Worm (Caenorhabditis elegans) whole organism, L2 larva: Measurements from ENCODE around the gene eif-3.D.

Experiments
- aly-2 ChIP-seq: fragments of 150-350 bp; optimal IDR thresholded peaks from 2 replicates; lab custom pipeline; 2014; ENCODE audit warnings: missing biosample characterization, missing genetic modification characterization
- ama-1 ChIP-seq: fragments of 150-350 bp; optimal IDR thresholded peaks from 2 replicates; lab custom pipeline; 2018; ENCODE audit warnings: inconsistent platforms
- blmp-1 ChIP-seq: sonication (generic microtip); optimal IDR thresholded peaks from 2 replicates; lab custom pipeline; 2017; ENCODE audit warnings: missing genetic modification characterization, mild to moderate bottlenecking, missing compliant biosample characterization, antibody characterized with exemption, moderate library complexity; ENCODE audit not compliant: insufficient read depth
- ceh-82 ChIP-seq: fragments of 150-350 bp; optimal IDR thresholded peaks from 2 replicates; lab custom pipeline; 2014; ENCODE audit warnings: missing biosample characterization, missing genetic modification characterization
- crh-2 ChIP-seq: sonication (generic microtip); optimal IDR thresholded peaks from 2 replicates; lab custom pipeline; 2017; ENCODE audit warnings: missing biosample characterization, missing genetic modification characterization
- mdl-1 ChIP-seq, 2 experiments: fragments of 150-350 bp in 1 of 2; sonication (generic microtip) in 1 of 2; optimal IDR thresholded peaks; 2 replicates each; lab custom pipeline; 2017; ENCODE audit warnings: missing biosample characterization in 2 of 2, missing genetic modification characterization in 2 of 2
- nhr-11 ChIP-seq: fragments of 150-350 bp; optimal IDR thresholded peaks from 2 replicates; lab custom pipeline; 2014; ENCODE audit warnings: missing biosample characterization, missing genetic modification characterization
- unc-62 ChIP-seq: fragments of 150-350 bp; optimal IDR thresholded peaks from 2 replicates; lab custom pipeline; 2014; ENCODE audit warnings: missing biosample characterization, missing genetic modification reagents, missing genetic modification characterization
- zag-1 ChIP-seq: fragments of 150-350 bp; optimal IDR thresholded peaks from 2 replicates; lab custom pipeline; 2014; ENCODE audit warnings: missing biosample characterization, missing genetic modification characterization

DNA sequence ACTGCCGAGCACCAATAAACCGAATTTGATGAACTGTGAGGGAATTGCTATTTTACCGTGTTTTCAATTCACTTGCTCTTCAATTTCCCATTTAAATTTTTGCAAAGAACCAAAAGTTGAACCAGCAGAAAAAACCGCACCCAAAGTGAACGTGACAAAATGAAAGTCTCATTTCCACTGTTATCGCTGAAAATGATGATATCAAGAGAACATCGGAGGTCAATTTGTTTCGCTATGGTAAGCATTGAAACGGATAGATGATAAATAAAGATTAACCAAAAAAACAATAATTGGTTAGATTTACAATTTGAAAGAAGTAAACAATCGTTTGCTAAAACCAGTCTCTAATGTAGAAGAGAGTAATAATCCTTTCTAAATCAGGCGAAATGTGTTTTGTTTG lies 45.8 kb downstream of the eif-3.D start:
- TF ChIP-seq crh-2 (tag; lab: Kevin White, UChicago) (no peak), ceh-82 (no peak), ama-1 (no peak), mdl-1 (tag; optimal IDR thresholded peaks at IDR 0.05; lab: Kevin White, UChicago) (no peak), blmp-1 (tag; lab: Kevin White, UChicago) (no peak), aly-2 (tag; lab: Kevin White, UChicago) (no peak), zag-1 (tag; lab: Kevin White, UChicago) (no peak), unc-62 (GFP tag; lab: Kevin White, UChicago) (no peak), nhr-11 (tag; lab: Kevin White, UChicago) (no peak)
